Worm (Caenorhabditis elegans) whole organism, late embryonic: ENCODE data around the gene Y7A5A.20.

Experiments used
- C38D4.7 ChIP-seq: fragments of 200-800 bp; sonication (Bioruptor generic); optimal IDR thresholded peaks from 2 replicates; lab custom pipeline; 2018; ENCODE audit warnings: mild to moderate bottlenecking, missing genetic modification characterization, moderate library complexity, missing compliant biosample characterization
- F13H6.1 ChIP-seq: sonication (generic microtip); optimal IDR thresholded peaks from 2 replicates; lab custom pipeline; 2016; ENCODE audit warnings: missing genetic modification characterization, missing compliant biosample characterization
- K09A11.1 ChIP-seq: sonication (generic microtip); optimal IDR thresholded peaks from 2 replicates; lab custom pipeline; 2017; ENCODE audit warnings: antibody characterized with exemption, mild to moderate bottlenecking, missing genetic modification characterization, missing compliant biosample characterization; ENCODE audit not compliant: insufficient read depth
- Y22D7AL.16 ChIP-seq: sonication (generic microtip); optimal IDR thresholded peaks from 2 replicates; lab custom pipeline; 2016; ENCODE audit warnings: missing genetic modification characterization, missing compliant biosample characterization
- ceh-14 ChIP-seq: sonication (generic microtip); optimal IDR thresholded peaks from 2 replicates; lab custom pipeline; 2016; ENCODE audit warnings: missing genotype, missing genetic modification characterization, missing compliant biosample characterization
- ceh-18 ChIP-seq: sonication (generic microtip); optimal IDR thresholded peaks from 2 replicates; lab custom pipeline; 2016; ENCODE audit warnings: missing genetic modification characterization, missing compliant biosample characterization
- ceh-2 ChIP-seq: sonication (generic microtip); optimal IDR thresholded peaks from 2 replicates; lab custom pipeline; 2016; ENCODE audit warnings: missing genotype, missing genetic modification characterization, missing compliant biosample characterization
- ceh-22 ChIP-seq: sonication (generic microtip); optimal IDR thresholded peaks from 2 replicates; lab custom pipeline; 2017; ENCODE audit warnings: missing biosample characterization, missing genetic modification characterization
- ceh-31 ChIP-seq: sonication (generic microtip); optimal IDR thresholded peaks from 2 replicates; lab custom pipeline; 2016; ENCODE audit warnings: missing genetic modification characterization, missing compliant biosample characterization
- ceh-48 ChIP-seq: sonication (generic microtip); optimal IDR thresholded peaks from 2 replicates; lab custom pipeline; 2016; ENCODE audit warnings: missing genetic modification characterization, inconsistent platforms, missing compliant biosample characterization
- dve-1 ChIP-seq: sonication (generic microtip); optimal IDR thresholded peaks from 2 replicates; lab custom pipeline; 2017; ENCODE audit warnings: antibody characterized with exemption, mild to moderate bottlenecking, missing genetic modification characterization, missing compliant biosample characterization
- elt-2 ChIP-seq: sonication (generic microtip); optimal IDR thresholded peaks from 2 replicates; lab custom pipeline; 2016; ENCODE audit warnings: missing genetic modification reagents, missing genetic modification characterization, missing compliant biosample characterization
- ets-4 ChIP-seq: sonication (generic microtip); optimal IDR thresholded peaks from 2 replicates; lab custom pipeline; 2016; ENCODE audit warnings: missing genetic modification characterization, missing compliant biosample characterization
- eyg-1 ChIP-seq: sonication (generic microtip); optimal IDR thresholded peaks from 2 replicates; lab custom pipeline; 2016; ENCODE audit warnings: missing genotype, missing genetic modification characterization, missing compliant biosample characterization
- fax-1 ChIP-seq: sonication (generic microtip); optimal IDR thresholded peaks from 2 replicates; lab custom pipeline; 2016; ENCODE audit warnings: missing genotype, missing genetic modification characterization, missing compliant biosample characterization
- fkh-10 ChIP-seq: fragments of 150-350 bp; optimal IDR thresholded peaks from 2 replicates; lab custom pipeline; 2014; ENCODE audit warnings: missing biosample characterization, missing genetic modification reagents, missing genetic modification characterization
- gmeb-2 ChIP-seq: sonication (generic microtip); optimal IDR thresholded peaks from 2 replicates; lab custom pipeline; 2016; ENCODE audit warnings: missing genetic modification characterization, inconsistent platforms, missing compliant biosample characterization
- hlh-15 ChIP-seq: sonication (generic microtip); optimal IDR thresholded peaks from 2 replicates; lab custom pipeline; 2016; ENCODE audit warnings: missing genetic modification characterization, missing compliant biosample characterization
- hlh-30 ChIP-seq: sonication (generic microtip); optimal IDR thresholded peaks from 2 replicates; lab custom pipeline; 2017; ENCODE audit warnings: antibody characterized with exemption, missing genetic modification characterization, missing compliant biosample characterization; ENCODE audit not compliant: insufficient read depth
- hlh-6 ChIP-seq: sonication (generic microtip); optimal IDR thresholded peaks from 2 replicates; lab custom pipeline; 2016; ENCODE audit warnings: missing genotype, missing genetic modification characterization, missing compliant biosample characterization
- hlh-8 ChIP-seq: sonication (generic microtip); optimal IDR thresholded peaks from 2 replicates; lab custom pipeline; 2016; ENCODE audit warnings: missing genotype, missing genetic modification characterization, missing compliant biosample characterization
- madf-2 ChIP-seq: sonication (generic microtip); optimal IDR thresholded peaks from 2 replicates; lab custom pipeline; 2017; ENCODE audit warnings: missing genetic modification characterization, missing compliant biosample characterization
- nfya-1 ChIP-seq: sonication (generic microtip); optimal IDR thresholded peaks from 2 replicates; lab custom pipeline; 2017; ENCODE audit warnings: missing genetic modification characterization, mild to moderate bottlenecking, missing compliant biosample characterization, antibody characterized with exemption, moderate library complexity
- nhr-11 ChIP-seq: fragments of 150-350 bp; optimal IDR thresholded peaks from 2 replicates; lab custom pipeline; 2014; ENCODE audit warnings: missing biosample characterization, missing genetic modification characterization
- nhr-232 ChIP-seq: sonication (generic microtip); optimal IDR thresholded peaks from 2 replicates; lab custom pipeline; 2016; ENCODE audit warnings: missing genetic modification characterization, missing compliant biosample characterization
- npax-4 ChIP-seq: sonication (generic microtip); optimal IDR thresholded peaks from 2 replicates; lab custom pipeline; 2016; ENCODE audit warnings: missing genetic modification characterization, missing compliant biosample characterization
- odd-2 ChIP-seq: sonication (generic microtip); optimal IDR thresholded peaks from 2 replicates; lab custom pipeline; 2017; ENCODE audit warnings: antibody characterized with exemption, mild to moderate bottlenecking, missing genetic modification characterization, missing compliant biosample characterization
- pax-1 ChIP-seq: fragments of 150-350 bp; optimal IDR thresholded peaks from 2 replicates; lab custom pipeline; 2014; ENCODE audit warnings: missing biosample characterization, missing genetic modification characterization
- ref-2 ChIP-seq: sonication (generic microtip); optimal IDR thresholded peaks from 2 replicates; lab custom pipeline; 2016; ENCODE audit warnings: missing genetic modification characterization, missing compliant biosample characterization
- sdc-2 ChIP-seq: sonication (generic microtip); optimal IDR thresholded peaks from 2 replicates; lab custom pipeline; 2016; ENCODE audit warnings: missing genotype, missing genetic modification characterization, missing compliant biosample characterization
- sox-2 ChIP-seq: fragments of 200-800 bp; sonication (Bioruptor generic); IDR thresholded peaks from 2 replicates; pipeline ENCODE4 v1.3.6; 2022; ENCODE audit warnings: missing genetic modification reagents, missing genetic modification characterization, missing compliant biosample characterization
- syd-9 ChIP-seq: sonication (generic microtip); optimal IDR thresholded peaks from 2 replicates; lab custom pipeline; 2016; ENCODE audit warnings: mild to moderate bottlenecking, missing genetic modification characterization, moderate library complexity, missing compliant biosample characterization
- tbx-2 ChIP-seq: sonication (generic microtip); optimal IDR thresholded peaks from 2 replicates; lab custom pipeline; 2016; ENCODE audit warnings: missing genetic modification characterization, missing compliant biosample characterization
- ttx-3 ChIP-seq: sonication (generic microtip); optimal IDR thresholded peaks from 2 replicates; lab custom pipeline; 2016; ENCODE audit warnings: missing genetic modification reagents, missing genetic modification characterization, missing compliant biosample characterization
- unc-42 ChIP-seq: sonication (generic microtip); optimal IDR thresholded peaks from 2 replicates; lab custom pipeline; 2016; ENCODE audit warnings: missing genotype, missing genetic modification characterization, missing compliant biosample characterization
- unc-55 ChIP-seq: sonication (generic microtip); optimal IDR thresholded peaks from 2 replicates; lab custom pipeline; 2017; ENCODE audit warnings: missing biosample characterization, missing genetic modification reagents, missing genetic modification characterization
- unc-86 ChIP-seq: sonication (generic microtip); optimal IDR thresholded peaks from 2 replicates; lab custom pipeline; 2016; ENCODE audit warnings: missing genetic modification characterization, missing compliant biosample characterization
- zip-5 ChIP-seq: sonication (generic microtip); optimal IDR thresholded peaks from 2 replicates; lab custom pipeline; 2016; ENCODE audit warnings: missing genetic modification characterization, missing compliant biosample characterization

Gene Y7A5A.20

ce11 chrX:15856853-15857252 is 28.7 kb downstream of the Y7A5A.20 start, which contains the start of gene F53H4.2:
F53H4.2 (plus strand) TSS chrX:15857153.
- TF ChIP-seq gmeb-2 (tag; lab: Kevin White, UChicago) (no peak), ceh-14 (no peak), C38D4.7 (GFP tag; lab: Kevin White, UChicago) (no peak), tbx-2 (no peak), hlh-6 (tag; lab: Kevin White, UChicago) (no peak), zip-5 (tag; lab: Kevin White, UChicago) (no peak), ceh-31 (tag; lab: Kevin White, UChicago) (no peak), odd-2 (tag; lab: Kevin White, UChicago) (no peak), sox-2 (GFP tag; lab: Robert Waterston, UW) (no peak), nhr-232 (tag; lab: Kevin White, UChicago) (no peak), hlh-8 (tag; lab: Kevin White, UChicago) (no peak), npax-4 (tag; lab: Kevin White, UChicago) (no peak), ceh-18 (no peak), F13H6.1 (tag; lab: Kevin White, UChicago) (no peak), madf-2 (tag; lab: Kevin White, UChicago) (no peak), K09A11.1 (tag; lab: Kevin White, UChicago) (no peak), ceh-22 (tag; lab: Kevin White, UChicago) (no peak), fax-1 (no peak)

- TF ChIP-seq nfya-1 (tag; lab: Kevin White, UChicago) (peak; percentile 38), nhr-232 (tag; lab: Kevin White, UChicago) (no peak), ref-2 (tag; lab: Kevin White, UChicago) (peak; percentile 23), unc-42 (tag; lab: Kevin White, UChicago) (peak; percentile 11), nhr-11 (tag; lab: Kevin White, UChicago) (no peak), ceh-31 (tag; lab: Kevin White, UChicago) (peak; percentile 24), syd-9 (tag; lab: Kevin White, UChicago) (no peak), fax-1 (no peak), sdc-2 (tag; lab: Kevin White, UChicago) (no peak), dve-1 (tag; lab: Kevin White, UChicago) (no peak), hlh-6 (tag; lab: Kevin White, UChicago) (no peak), pax-1 (peak; percentile 4), ceh-48 (tag; lab: Kevin White, UChicago) (no peak)
These were observed 32.4 kb downstream of the Y7A5A.20 start, which contains the start of gene F53H4.6 for ce11 chrX:15860556-15861008. F53H4.6 (minus strand) TSS chrX:15860606.

ce11 chrX:15865868-15866555 is 37.9 kb downstream of the Y7A5A.20 start, which contains the start of the genes csb-1 and F53H4.4:
csb-1 (minus strand) TSS chrX:15865918.
F53H4.4 (plus strand) TSS chrX:15866387.
- TF ChIP-seq tbx-2 (peak; percentile 32), eyg-1 (tag; lab: Kevin White, UChicago) (no peak), Y22D7AL.16 (tag; lab: Kevin White, UChicago) (no peak), ceh-14 (peak; percentile 15), ttx-3 (tag; lab: Kevin White, UChicago) (no peak), hlh-15 (tag; lab: Kevin White, UChicago) (no peak), unc-86 (tag; lab: Kevin White, UChicago) (no peak), unc-55 (GFP tag; lab: Kevin White, UChicago) (no peak), madf-2 (tag; lab: Kevin White, UChicago) (no peak), nfya-1 (tag; lab: Kevin White, UChicago) (peak; percentile 9), ceh-18 (peak; percentile 23), ceh-31 (tag; lab: Kevin White, UChicago) (peak; percentile 76), hlh-30 (peak; percentile 67), ceh-2 (tag; lab: Kevin White, UChicago) (no peak), gmeb-2 (tag; lab: Kevin White, UChicago) (no peak), nhr-232 (tag; lab: Kevin White, UChicago) (no peak), elt-2 (tag; lab: Kevin White, UChicago) (peak; percentile 7), fkh-10 (no peak), ets-4 (tag; lab: Kevin White, UChicago) (peak; percentile 36)
